Worm (Caenorhabditis elegans) whole organism, mixed stage, embryonic: Measurements from ENCODE around the gene F21H7.3.

Experiments
- blmp-1 ChIP-seq: fragments of 150-350 bp; optimal IDR thresholded peaks from 2 replicates; lab custom pipeline; 2014; ENCODE audit warnings: missing biosample characterization, missing genetic modification characterization
- elt-1 ChIP-seq: sonication (generic microtip); optimal IDR thresholded peaks from 2 replicates; lab custom pipeline; 2017; ENCODE audit warnings: missing genetic modification characterization, mild to moderate bottlenecking, missing compliant biosample characterization, antibody characterized with exemption, moderate library complexity, borderline replicate concordance; ENCODE audit not compliant: insufficient read depth
- lin-13 ChIP-seq: fragments of 150-350 bp; optimal IDR thresholded peaks from 2 replicates; lab custom pipeline; 2014; ENCODE audit warnings: missing biosample characterization, missing genetic modification characterization
- mab-5 ChIP-seq: fragments of 150-350 bp; optimal IDR thresholded peaks from 2 replicates; lab custom pipeline; 2014; ENCODE audit warnings: missing biosample characterization, missing genetic modification characterization
- nhr-12 ChIP-seq: fragments of 150-350 bp; optimal IDR thresholded peaks from 2 replicates; lab custom pipeline; 2014; ENCODE audit warnings: missing biosample characterization, missing genetic modification characterization
- nhr-237 ChIP-seq: fragments of 150-350 bp; optimal IDR thresholded peaks from 2 replicates; lab custom pipeline; 2014; ENCODE audit warnings: missing biosample characterization, missing genetic modification characterization
- sem-2 ChIP-seq: fragments of 200-800 bp; sonication (Bioruptor generic); optimal IDR thresholded peaks from 2 replicates; lab custom pipeline; 2018; ENCODE audit warnings: mild to moderate bottlenecking, missing genetic modification characterization, missing compliant biosample characterization
- unc-39 ChIP-seq: fragments of 150-350 bp; optimal IDR thresholded peaks from 2 replicates; lab custom pipeline; 2014; ENCODE audit warnings: missing biosample characterization, missing genetic modification characterization
- unc-62 ChIP-seq: fragments of 150-350 bp; optimal IDR thresholded peaks from 2 replicates; lab custom pipeline; 2014; ENCODE audit warnings: missing biosample characterization, missing genetic modification reagents, missing genetic modification characterization
- ztf-11 ChIP-seq: fragments of 150-350 bp; optimal IDR thresholded peaks from 2 replicates; lab custom pipeline; 2014; ENCODE audit warnings: missing biosample characterization, missing genetic modification characterization

ce11 chrV:16266514-16266913 lies 31.5 kb upstream of the F21H7.3 start, which contains the start of gene T13F3.4:
- TF ChIP-seq nhr-237 (tag; lab: Kevin White, UChicago) (no peak), lin-13 (tag; lab: Kevin White, UChicago) (no peak), nhr-12 (tag; lab: Kevin White, UChicago) (no peak), blmp-1 (no peak), elt-1 (no peak), ztf-11 (tag; lab: Kevin White, UChicago) (no peak), mab-5 (tag; lab: Kevin White, UChicago) (no peak), unc-39 (tag; lab: Kevin White, UChicago) (no peak), sem-2 (GFP tag; lab: Kevin White, UChicago) (no peak), unc-62 (GFP tag; lab: Kevin White, UChicago) (no peak)
